Worm (Caenorhabditis elegans): ENCODE data around the gene T01B10.5.

Gene T01B10.5

DNA sequence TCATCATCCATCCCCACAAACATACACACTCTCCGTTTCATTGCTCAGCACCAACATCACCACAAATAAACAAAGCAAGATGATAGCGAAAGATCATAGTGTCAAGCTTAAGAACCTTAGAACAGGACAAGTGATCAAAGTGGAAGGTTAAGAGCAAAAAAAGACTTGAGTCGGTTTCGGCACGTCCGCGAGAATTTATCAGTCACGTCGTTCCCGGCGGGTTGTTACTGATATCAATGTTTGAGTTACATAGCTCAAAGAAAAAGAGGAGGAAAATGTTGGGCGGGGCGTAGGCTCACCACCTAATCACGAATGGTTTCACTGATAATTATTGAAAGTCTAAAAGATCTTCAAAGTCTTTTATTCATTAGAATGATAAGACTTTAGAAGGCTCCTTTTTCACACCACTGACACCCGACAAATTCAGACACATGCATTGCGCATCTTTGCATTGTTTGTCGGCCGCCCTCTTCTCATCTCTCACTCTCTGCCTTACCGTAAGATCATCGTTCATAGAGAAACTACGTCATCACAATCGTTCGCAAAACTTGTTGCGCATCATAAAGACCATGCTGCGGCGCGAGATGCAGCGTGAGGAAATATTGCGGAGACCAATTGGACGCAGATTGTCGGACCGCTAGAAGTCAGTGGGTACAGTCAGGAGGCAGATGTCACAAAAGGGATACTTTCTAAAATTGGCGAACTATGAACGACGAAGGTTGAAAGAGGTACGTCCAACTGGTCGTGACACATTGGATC, 17.9 kb upstream of the T01B10.5 start (continued):
- TF ChIP-seq dpl-1 (GFP tag; optimal IDR thresholded peaks at IDR 0.05) (peak in 2 of 3 experiments; percentile 7 to 35), nhr-90 (tag; optimal IDR thresholded peaks at IDR 0.05; ENCODE audit: poor library complexity) (peak; percentile 87), nhr-20 (tag; optimal IDR thresholded peaks at IDR 0.05) (peak; percentile 98), tlp-1 (tag; optimal IDR thresholded peaks at IDR 0.05) (no peak)

DNA sequence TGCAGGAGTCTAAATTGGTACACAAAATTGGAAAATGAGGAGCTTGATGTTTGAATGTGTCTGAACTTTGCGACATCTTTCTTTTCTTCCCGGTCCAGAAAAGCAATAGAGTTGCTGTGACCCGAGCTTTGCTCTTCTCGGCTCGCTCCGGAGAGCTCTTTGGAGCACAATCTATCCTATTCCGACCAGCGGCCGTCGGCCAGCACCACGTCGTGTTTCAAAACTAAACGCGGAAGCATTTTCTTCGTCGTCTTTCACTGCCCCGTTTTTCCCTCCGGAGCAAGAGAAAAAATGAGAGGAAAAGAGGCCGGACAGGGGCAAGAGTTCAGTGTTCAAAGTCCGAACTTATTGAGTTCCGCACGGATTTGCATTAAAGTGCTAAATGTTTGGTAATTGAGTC, 16.1 kb upstream of the T01B10.5 start:
- TF ChIP-seq sup-37 (GFP tag; optimal IDR thresholded peaks at IDR 0.05) (no peak), isw-1 (GFP tag; IDR thresholded peaks at IDR 0.05) (no peak), nhr-76 (tag; optimal IDR thresholded peaks at IDR 0.05) (no peak), fkh-10 (GFP tag; optimal IDR thresholded peaks at IDR 0.05) (peak; percentile 2), ceh-82 (tag; optimal IDR thresholded peaks at IDR 0.05) (peak in 1 of 3 experiments; percentile 11), lin-13 (GFP tag; optimal IDR thresholded peaks at IDR 0.05) (no peak), elt-3 (tag; optimal IDR thresholded peaks at IDR 0.05) (no peak), nhr-20 (tag; optimal IDR thresholded peaks at IDR 0.05) (no peak), irx-1 (tag; optimal IDR thresholded peaks at IDR 0.05) (no peak), ceh-88 (GFP tag; IDR thresholded peaks at IDR 0.05) (no peak), dsc-1 (tag; optimal IDR thresholded peaks at IDR 0.05) (peak; percentile 32), hlh-4 (tag; optimal IDR thresholded peaks at IDR 0.05) (no peak), Y116A8C.19 (tag; optimal IDR thresholded peaks at IDR 0.05; ENCODE audit: borderline replicate concordance) (no peak), ces-1 (GFP tag; optimal IDR thresholded peaks at IDR 0.05) (no peak), lin-14 (GFP tag; optimal IDR thresholded peaks at IDR 0.05) (peak; percentile 67), unc-86 (tag; optimal IDR thresholded peaks at IDR 0.05) (peak; percentile 21), nhr-71 (tag; optimal IDR thresholded peaks at IDR 0.05) (peak; percentile 35), fkh-8 (tag; optimal IDR thresholded peaks at IDR 0.05) (peak; percentile 1)

DNA sequence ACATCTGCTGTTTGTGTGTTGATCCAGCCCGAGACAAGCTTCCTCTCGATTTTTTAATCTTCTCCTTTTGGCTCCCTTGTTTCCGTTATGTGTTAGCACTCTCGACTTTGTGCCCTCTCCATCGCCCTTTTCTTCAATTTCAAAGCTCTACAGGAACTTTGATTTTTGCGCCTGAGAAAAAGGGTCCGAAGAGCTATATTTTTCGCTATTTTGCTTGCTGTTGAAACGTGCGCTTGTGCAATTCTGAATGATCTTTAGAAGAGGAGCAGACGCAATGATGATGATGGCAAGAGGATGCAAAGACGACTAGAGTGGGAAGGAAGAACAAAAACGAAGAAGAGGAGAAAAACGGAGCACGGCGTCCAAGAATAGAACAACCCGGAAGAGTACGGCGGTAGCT, 13.4 kb upstream of the T01B10.5 start:
- TF ChIP-seq mef-2 (tag; optimal IDR thresholded peaks at IDR 0.05) (no peak), unc-30 (tag; optimal IDR thresholded peaks at IDR 0.05) (no peak), fkh-4 (tag; optimal IDR thresholded peaks at IDR 0.05; ENCODE audit: borderline replicate concordance) (no peak), nhr-19 (GFP tag; conservative IDR thresholded peaks at IDR 0.05) (peak; percentile 24; the same call in 1 of the 2 replicates), ceh-82 (tag; optimal IDR thresholded peaks at IDR 0.05) (peak in 1 of 3 experiments; percentile 16), nhr-76 (tag; optimal IDR thresholded peaks at IDR 0.05) (no peak), swsn-7 (tag; optimal IDR thresholded peaks at IDR 0.05) (peak; percentile 17), rnt-1 (tag; optimal IDR thresholded peaks at IDR 0.05) (peak; percentile 51), nhr-85 (tag) (no peak), F16B12.6 (tag; optimal IDR thresholded peaks at IDR 0.05) (no peak), lin-14 (GFP tag; optimal IDR thresholded peaks at IDR 0.05) (peak; percentile 87), ceh-63 (GFP tag; optimal IDR thresholded peaks at IDR 0.05) (no peak), fkh-10 (GFP tag; optimal IDR thresholded peaks at IDR 0.05) (peak; percentile 94), skn-1 (tag; optimal IDR thresholded peaks at IDR 0.05) (peak; percentile 13), ceh-88 (GFP tag; IDR thresholded peaks at IDR 0.05) (no peak), pax-3 (tag; optimal IDR thresholded peaks at IDR 0.05) (no peak), snpc-4 (tag; optimal IDR thresholded peaks at IDR 0.05) (no peak), lsy-2 (tag; optimal IDR thresholded peaks at IDR 0.05) (peak in 1 of 2 experiments; percentile 6), nhr-11 (tag; optimal IDR thresholded peaks at IDR 0.05) (no peak), irx-1 (tag; optimal IDR thresholded peaks at IDR 0.05) (no peak), grh-1 (GFP tag; IDR thresholded peaks at IDR 0.05) (no peak), blmp-1 (tag; optimal IDR thresholded peaks at IDR 0.05) (no peak), hpl-2 (GFP tag; optimal IDR thresholded peaks at IDR 0.05) (no peak), xbp-1 (tag; optimal IDR thresholded peaks at IDR 0.05) (no peak), nhr-47 (tag; optimal IDR thresholded peaks at IDR 0.05) (peak; percentile 27), C34B4.2 (tag; optimal IDR thresholded peaks at IDR 0.05) (no peak), efl-1 (optimal IDR thresholded peaks at IDR 0.05) (no peak), efl-1 (GFP tag; optimal IDR thresholded peaks at IDR 0.05 in 1 of 2) (no peak), Y116A8C.19 (tag; optimal IDR thresholded peaks at IDR 0.05; ENCODE audit: borderline replicate concordance) (no peak), nhr-71 (tag; optimal IDR thresholded peaks at IDR 0.05) (peak; percentile 84), egl-13 (tag; optimal IDR thresholded peaks at IDR 0.05) (no peak), dsc-1 (tag; optimal IDR thresholded peaks at IDR 0.05) (peak; percentile 21), unc-86 (tag; optimal IDR thresholded peaks at IDR 0.05) (peak; percentile 46), unc-62 (GFP tag; optimal IDR thresholded peaks at IDR 0.05) (no peak), nhr-90 (tag; optimal IDR thresholded peaks at IDR 0.05; ENCODE audit: poor library complexity) (no peak), lin-15B (tag; optimal IDR thresholded peaks at IDR 0.05) (no peak), elt-3 (tag; optimal IDR thresholded peaks at IDR 0.05) (no peak)

Measured in whole organism, L1 larva.